Worm (Caenorhabditis elegans) whole organism, L1 larva: Measurements from ENCODE around the gene dhs-31.

ENCODE experiments used
- lin-15B ChIP-seq: fragments of 150-350 bp; sonication (generic microtip); optimal IDR thresholded peaks from 3 replicates; lab custom pipeline; 2014; ENCODE audit warnings: missing biosample characterization, missing genetic modification characterization
- lin-35 ChIP-seq, 2 experiments: fragments of 150-350 bp; optimal IDR thresholded peaks; 2 replicates each; lab custom pipeline; 2014; ENCODE audit warnings: missing biosample characterization in 2 of 2, missing genetic modification characterization in 2 of 2, missing genetic modification reagents in 2 of 2
- lin-39 ChIP-seq: fragments of 150-350 bp; optimal IDR thresholded peaks from 2 replicates; lab custom pipeline; 2014; ENCODE audit warnings: missing biosample characterization, missing genetic modification reagents, missing genetic modification characterization
- pqm-1 ChIP-seq: sonication (generic microtip); optimal IDR thresholded peaks from 3 replicates; lab custom pipeline; 2017; ENCODE audit warnings: missing biosample characterization, missing genetic modification characterization

DNA sequence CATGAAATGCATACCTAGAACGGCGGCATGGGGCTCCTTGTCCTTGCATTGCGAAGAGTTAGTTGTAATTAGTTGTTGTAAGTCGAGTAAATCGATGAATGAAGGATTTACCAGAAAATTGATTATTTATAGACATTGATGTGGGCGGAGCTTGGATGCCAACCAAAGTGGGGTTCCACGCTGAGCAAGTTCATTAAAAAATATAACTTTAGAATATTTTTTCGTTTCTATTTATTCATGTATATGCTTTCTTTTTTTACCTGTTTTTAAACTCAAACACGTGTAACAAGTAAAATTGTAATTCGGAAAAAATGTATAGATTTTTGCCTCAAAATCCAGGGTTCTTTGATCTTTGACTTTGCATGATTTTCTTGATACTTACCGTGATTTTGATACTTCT lies 13.1 kb downstream of the dhs-31 start, which contains the start of gene gipc-2:
- TF ChIP-seq lin-15B (tag; lab: Kevin White, UChicago) (no peak), lin-39 (tag; lab: Kevin White, UChicago) (no peak), pqm-1 (tag; lab: Kevin White, UChicago) (no peak), lin-35 (GFP tag; optimal IDR thresholded peaks at IDR 0.05; lab: Kevin White, UChicago) (no peak)
